Worm (Caenorhabditis elegans) whole organism, mixed stage, embryonic: Measurements from ENCODE around the gene dsl-7.

Experiments used
- M03D4.4 ChIP-seq: sonication (generic microtip); optimal IDR thresholded peaks from 2 replicates; lab custom pipeline; 2017; ENCODE audit warnings: mild to moderate bottlenecking, missing genetic modification characterization, missing compliant biosample characterization
- bed-3 ChIP-seq: fragments of 200-800 bp; sonication (Bioruptor generic); optimal IDR thresholded peaks from 3 replicates; lab custom pipeline; 2018; ENCODE audit warnings: mild to moderate bottlenecking, missing genetic modification characterization, moderate library complexity, missing compliant biosample characterization
- blmp-1 ChIP-seq: fragments of 150-350 bp; optimal IDR thresholded peaks from 2 replicates; lab custom pipeline; 2014; ENCODE audit warnings: missing biosample characterization, missing genetic modification characterization
- ceh-39 ChIP-seq: fragments of 150-350 bp; optimal IDR thresholded peaks from 2 replicates; lab custom pipeline; 2014; ENCODE audit warnings: missing biosample characterization, missing genetic modification characterization
- ceh-43 ChIP-seq: fragments of 200-800 bp; sonication (Bioruptor generic); optimal IDR thresholded peaks from 2 replicates; lab custom pipeline; 2018; ENCODE audit warnings: mild to moderate bottlenecking, missing genetic modification characterization, moderate library complexity, missing compliant biosample characterization
- ceh-83 ChIP-seq: fragments of 200-800 bp; sonication (Bioruptor generic); optimal IDR thresholded peaks from 2 replicates; lab custom pipeline; 2018; ENCODE audit warnings: mild to moderate bottlenecking, missing genetic modification characterization, missing compliant biosample characterization
- ces-1 ChIP-seq: fragments of 150-350 bp; optimal IDR thresholded peaks from 2 replicates; lab custom pipeline; 2014; ENCODE audit warnings: missing biosample characterization, missing genetic modification reagents, missing genetic modification characterization
- cnd-1 ChIP-seq: fragments of 200-800 bp; sonication (Bioruptor generic); optimal IDR thresholded peaks from 2 replicates; lab custom pipeline; 2018; ENCODE audit warnings: mild to moderate bottlenecking, missing genetic modification characterization, missing compliant biosample characterization
- drap-1 ChIP-seq: fragments of 200-800 bp; sonication (Bioruptor generic); optimal IDR thresholded peaks from 3 replicates; lab custom pipeline; 2018; ENCODE audit warnings: mild to moderate bottlenecking, missing genetic modification characterization, missing compliant biosample characterization
- elt-1 ChIP-seq: sonication (generic microtip); optimal IDR thresholded peaks from 2 replicates; lab custom pipeline; 2017; ENCODE audit warnings: missing genetic modification characterization, mild to moderate bottlenecking, missing compliant biosample characterization, antibody characterized with exemption, moderate library complexity, borderline replicate concordance; ENCODE audit not compliant: insufficient read depth
- flh-1 ChIP-seq: fragments of 200-800 bp; sonication (Bioruptor generic); optimal IDR thresholded peaks from 2 replicates; lab custom pipeline; 2018; ENCODE audit warnings: mild to moderate bottlenecking, missing genetic modification characterization, moderate library complexity, missing compliant biosample characterization
- ham-2 ChIP-seq: fragments of 200-800 bp; sonication (Bioruptor generic); optimal IDR thresholded peaks from 2 replicates; lab custom pipeline; 2018; ENCODE audit warnings: mild to moderate bottlenecking, missing genetic modification characterization, missing compliant biosample characterization
- hlh-1 ChIP-seq: fragments of 150-350 bp; optimal IDR thresholded peaks from 2 replicates; lab custom pipeline; 2014; ENCODE audit warnings: missing biosample characterization, missing genetic modification reagents, missing genetic modification characterization
- lin-32 ChIP-seq: fragments of 200-800 bp; sonication (Bioruptor generic); optimal IDR thresholded peaks from 2 replicates; lab custom pipeline; 2018; ENCODE audit warnings: mild to moderate bottlenecking, missing genetic modification characterization, missing compliant biosample characterization
- lsy-2 ChIP-seq: fragments of 150-350 bp; optimal IDR thresholded peaks from 2 replicates; lab custom pipeline; 2014; ENCODE audit warnings: missing biosample characterization, missing genetic modification characterization
- mls-2 ChIP-seq: sonication (generic microtip); optimal IDR thresholded peaks from 2 replicates; lab custom pipeline; 2016; ENCODE audit warnings: mild to moderate bottlenecking, missing genetic modification characterization, moderate library complexity, missing compliant biosample characterization
- nhr-12 ChIP-seq: fragments of 150-350 bp; optimal IDR thresholded peaks from 2 replicates; lab custom pipeline; 2014; ENCODE audit warnings: missing biosample characterization, missing genetic modification characterization
- nhr-2 ChIP-seq: fragments of 150-350 bp; optimal IDR thresholded peaks from 2 replicates; lab custom pipeline; 2014; ENCODE audit warnings: missing biosample characterization, missing genetic modification characterization
- nhr-237 ChIP-seq: fragments of 150-350 bp; optimal IDR thresholded peaks from 2 replicates; lab custom pipeline; 2014; ENCODE audit warnings: missing biosample characterization, missing genetic modification characterization
- nhr-28 ChIP-seq: fragments of 150-350 bp; optimal IDR thresholded peaks from 2 replicates; lab custom pipeline; 2014; ENCODE audit warnings: missing biosample characterization, missing genetic modification characterization
- sem-2 ChIP-seq: fragments of 200-800 bp; sonication (Bioruptor generic); optimal IDR thresholded peaks from 2 replicates; lab custom pipeline; 2018; ENCODE audit warnings: mild to moderate bottlenecking, missing genetic modification characterization, missing compliant biosample characterization
- sptf-1 ChIP-seq: sonication (generic microtip); optimal IDR thresholded peaks from 2 replicates; lab custom pipeline; 2017; ENCODE audit warnings: mild to moderate bottlenecking, missing genetic modification characterization, moderate library complexity, missing compliant biosample characterization
- tbx-8 ChIP-seq: fragments of 200-800 bp; sonication (Bioruptor generic); optimal IDR thresholded peaks from 2 replicates; lab custom pipeline; 2018; ENCODE audit warnings: mild to moderate bottlenecking, missing genetic modification characterization, moderate library complexity, missing compliant biosample characterization
- unc-120 ChIP-seq: sonication (generic microtip); optimal IDR thresholded peaks from 2 replicates; lab custom pipeline; 2017; ENCODE audit warnings: missing genetic modification characterization, missing compliant biosample characterization; ENCODE audit not compliant: poor library complexity, severe bottlenecking
- unc-62 ChIP-seq: fragments of 150-350 bp; optimal IDR thresholded peaks from 2 replicates; lab custom pipeline; 2014; ENCODE audit warnings: missing biosample characterization, missing genetic modification reagents, missing genetic modification characterization
- zip-8 ChIP-seq: fragments of 150-350 bp; optimal IDR thresholded peaks from 2 replicates; lab custom pipeline; 2014; ENCODE audit warnings: missing biosample characterization, missing genetic modification characterization
- ztf-11 ChIP-seq: fragments of 150-350 bp; optimal IDR thresholded peaks from 2 replicates; lab custom pipeline; 2014; ENCODE audit warnings: missing biosample characterization, missing genetic modification characterization

The dsl-7 gene

DNA sequence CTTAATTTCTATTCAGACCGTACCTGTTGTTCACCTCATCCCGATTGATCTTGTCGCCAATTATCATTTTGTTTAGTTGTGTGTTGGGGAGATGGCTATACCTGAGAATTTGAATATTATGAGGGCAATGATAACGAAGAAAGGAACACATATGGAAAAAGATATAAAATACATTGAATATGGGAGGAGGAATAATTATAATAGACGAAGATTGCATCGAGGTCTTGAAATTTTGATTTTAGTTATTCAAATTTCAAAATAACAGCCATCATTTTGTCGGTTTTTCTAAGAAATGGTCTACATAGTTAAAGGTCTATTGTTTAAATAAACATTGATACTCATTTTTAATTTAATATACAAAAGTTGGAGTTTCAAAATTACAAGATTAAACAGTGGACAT lies 5.9 kb upstream of the dsl-7 start, which contains the start of gene shw-3:
shw-3 (minus strand) TSS at position 101 of the 400 bp plus-strand sequence.
- TF ChIP-seq drap-1 (GFP tag; lab: Kevin White, UChicago) (no peak), hlh-1 (tag; lab: Kevin White, UChicago) (no peak), bed-3 (no peak), ham-2 (GFP tag; lab: Kevin White, UChicago) (peak; percentile 21), unc-62 (GFP tag; lab: Kevin White, UChicago) (no peak), nhr-2 (tag; lab: Kevin White, UChicago) (no peak), nhr-237 (tag; lab: Kevin White, UChicago) (no peak)

DNA sequence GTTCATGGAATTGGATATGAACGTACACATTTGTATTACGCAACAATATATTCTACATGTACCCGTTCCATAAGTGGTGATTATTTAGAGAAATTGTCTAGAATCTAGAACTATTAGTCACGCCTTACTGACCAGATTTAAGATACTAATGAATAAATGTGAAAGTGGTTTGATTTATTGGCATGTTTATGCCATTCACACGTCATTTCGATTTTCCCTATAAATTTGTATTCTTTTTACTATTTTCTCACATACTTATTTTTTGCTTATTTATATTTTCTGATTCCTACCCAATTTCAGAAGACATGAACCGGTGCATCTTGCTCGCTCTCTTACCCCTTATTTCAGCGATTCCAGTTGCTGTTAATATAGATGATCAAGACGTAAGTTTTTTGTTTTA lies 4.7 kb upstream of the dsl-7 start, which contains the start of gene F15B9.8:
F15B9.8 (plus strand) TSS at position 301 of the 400 bp plus-strand sequence.
- TF ChIP-seq unc-120 (tag; lab: Kevin White, UChicago), result no peak
- no peak for TF ChIP-seq ceh-83 (GFP tag; lab: Kevin White, UChicago)
- no peak for TF ChIP-seq unc-62 (GFP tag; lab: Kevin White, UChicago)
- TF ChIP-seq elt-1 (tag; lab: Kevin White, UChicago), result no peak
- no peak for TF ChIP-seq flh-1
- TF ChIP-seq nhr-12, result no peak
- peak; percentile 72 for TF ChIP-seq zip-8 (tag; lab: Kevin White, UChicago)
- TF ChIP-seq blmp-1 (tag; lab: Kevin White, UChicago), result peak; percentile 22
- TF ChIP-seq, all 35 proteins: peak for 2

DNA sequence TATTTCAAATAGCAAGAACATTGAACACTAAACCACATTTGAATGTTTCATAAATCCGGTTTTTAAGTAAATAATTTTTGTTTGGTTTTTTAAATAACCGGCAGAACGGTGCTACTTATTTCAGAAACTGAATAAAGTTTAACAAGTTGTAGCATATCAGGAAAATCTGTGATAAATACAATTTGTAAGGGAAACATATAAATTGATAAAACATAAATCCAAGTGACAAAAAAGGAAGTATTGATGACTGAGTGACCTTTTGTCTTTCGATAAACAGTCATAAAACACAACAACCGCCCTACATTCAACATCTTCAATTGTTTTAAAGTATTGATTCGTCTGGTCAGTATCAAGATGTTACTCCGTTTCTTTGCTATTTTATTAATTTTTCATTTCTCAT lies 2.3 kb downstream of the dsl-7 start, which contains the start of gene far-5:
far-5 (plus strand) TSS at position 301 of the 400 bp plus-strand sequence.
- TF ChIP-seq drap-1 (GFP tag; lab: Kevin White, UChicago) (no peak), mls-2 (tag; lab: Kevin White, UChicago) (no peak), flh-1 (no peak), tbx-8 (no peak), sptf-1 (tag; lab: Kevin White, UChicago) (no peak), ztf-11 (tag; lab: Kevin White, UChicago) (no peak), nhr-28 (tag; lab: Kevin White, UChicago) (no peak), bed-3 (no peak), cnd-1 (tag; lab: Kevin White, UChicago) (no peak), sem-2 (GFP tag; lab: Kevin White, UChicago) (no peak), ceh-83 (GFP tag; lab: Kevin White, UChicago) (no peak), unc-120 (tag; lab: Kevin White, UChicago) (no peak), ces-1 (GFP tag; lab: Kevin White, UChicago) (no peak)

DNA sequence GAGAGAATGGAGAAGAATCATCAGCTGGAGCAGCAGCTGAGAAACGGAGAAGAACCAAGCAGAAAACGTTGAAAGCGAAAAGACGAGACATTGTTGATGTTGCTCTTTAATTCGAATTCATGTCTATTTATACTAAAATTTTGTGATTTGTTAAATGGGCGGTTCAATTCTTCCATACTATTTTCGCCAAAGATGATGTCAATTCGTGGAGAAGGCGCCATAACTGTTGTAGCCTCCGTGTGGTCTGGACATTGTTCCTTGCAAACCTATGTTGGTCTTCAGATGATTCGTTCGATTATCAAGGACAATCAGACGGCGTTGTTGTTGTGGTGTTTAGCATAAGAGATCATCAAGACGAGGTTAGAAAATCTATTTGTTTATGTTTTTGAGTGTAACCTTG lies 4.5 kb downstream of the dsl-7 start, which contains the start of gene far-3:
far-3 (minus strand) TSS at position 101 of the 400 bp plus-strand sequence.
- no peak for TF ChIP-seq blmp-1 (tag; lab: Kevin White, UChicago)
- no peak for TF ChIP-seq nhr-12
- TF ChIP-seq lsy-2 (tag; lab: Kevin White, UChicago), result no peak

DNA sequence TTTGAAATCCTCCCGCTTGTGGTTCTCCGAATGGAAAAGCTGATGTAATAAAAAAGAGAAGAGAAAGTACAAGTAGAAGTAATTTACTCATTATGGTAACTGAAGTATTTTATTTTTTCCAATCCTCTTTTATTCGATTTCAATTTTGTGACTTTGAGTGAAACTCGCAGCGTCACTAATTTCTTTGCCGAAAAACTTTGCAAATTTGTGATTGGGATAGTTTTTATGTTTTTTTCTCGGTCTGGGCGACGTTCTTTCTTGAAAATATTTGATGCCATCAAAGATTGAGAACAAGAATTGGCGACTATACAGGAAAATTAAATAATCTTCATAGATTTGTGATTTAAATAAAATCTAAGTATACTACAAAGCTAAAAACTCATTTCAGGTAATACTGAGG lies 6.6 kb downstream of the dsl-7 start, which contains the start of gene far-4:
far-4 (minus strand) TSS at position 101 of the 400 bp plus-strand sequence.
- TF ChIP-seq zip-8 (tag; lab: Kevin White, UChicago), result no peak
- TF ChIP-seq cnd-1 (tag; lab: Kevin White, UChicago), result no peak
- no peak for TF ChIP-seq nhr-28 (tag; lab: Kevin White, UChicago)
- TF ChIP-seq ceh-39 (tag; lab: Kevin White, UChicago), result no peak
- TF ChIP-seq ces-1 (GFP tag; lab: Kevin White, UChicago), result no peak
- no peak for TF ChIP-seq lin-32 (GFP tag; lab: Kevin White, UChicago)
- no peak for TF ChIP-seq M03D4.4 (tag; lab: Kevin White, UChicago)
- TF ChIP-seq tbx-8, result no peak
- TF ChIP-seq hlh-1 (tag; lab: Kevin White, UChicago), result no peak
- TF ChIP-seq, all 35 proteins: peak for 0

DNA sequence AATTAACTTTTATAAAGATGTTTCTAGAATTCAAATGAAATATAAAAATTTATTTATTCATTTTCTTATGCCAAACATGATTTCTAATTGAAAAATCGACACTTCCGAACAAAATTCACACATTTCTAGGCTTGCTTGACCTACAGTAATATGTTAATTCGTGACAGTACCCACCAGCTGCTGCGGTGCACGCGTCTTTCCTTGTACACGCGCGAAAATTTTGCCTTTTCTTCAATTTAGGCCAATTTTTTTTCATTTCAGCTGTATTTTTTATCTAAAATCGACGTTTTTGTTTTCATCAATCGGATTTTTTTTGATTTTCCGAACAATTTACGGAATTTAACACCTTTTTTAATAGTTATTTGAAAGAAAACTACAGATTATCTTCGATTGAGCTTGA lies 7.1 kb downstream of the dsl-7 start:
- TF ChIP-seq nhr-237 (tag; lab: Kevin White, UChicago) (no peak), ceh-43 (no peak), sem-2 (GFP tag; lab: Kevin White, UChicago) (no peak)
